Worm (Caenorhabditis elegans) whole organism, mixed stage, embryonic: Measurements from ENCODE around the gene Y53G8AR.8.

Source experiments
- M03D4.4 ChIP-seq: sonication (generic microtip); optimal IDR thresholded peaks from 2 replicates; lab custom pipeline; 2017; ENCODE audit warnings: mild to moderate bottlenecking, missing genetic modification characterization, missing compliant biosample characterization
- bed-3 ChIP-seq: fragments of 200-800 bp; sonication (Bioruptor generic); optimal IDR thresholded peaks from 3 replicates; lab custom pipeline; 2018; ENCODE audit warnings: mild to moderate bottlenecking, missing genetic modification characterization, moderate library complexity, missing compliant biosample characterization
- blmp-1 ChIP-seq: fragments of 150-350 bp; optimal IDR thresholded peaks from 2 replicates; lab custom pipeline; 2014; ENCODE audit warnings: missing biosample characterization, missing genetic modification characterization
- ceh-39 ChIP-seq: fragments of 150-350 bp; optimal IDR thresholded peaks from 2 replicates; lab custom pipeline; 2014; ENCODE audit warnings: missing biosample characterization, missing genetic modification characterization
- ceh-43 ChIP-seq: fragments of 200-800 bp; sonication (Bioruptor generic); optimal IDR thresholded peaks from 2 replicates; lab custom pipeline; 2018; ENCODE audit warnings: mild to moderate bottlenecking, missing genetic modification characterization, moderate library complexity, missing compliant biosample characterization
- ces-1 ChIP-seq: fragments of 150-350 bp; optimal IDR thresholded peaks from 2 replicates; lab custom pipeline; 2014; ENCODE audit warnings: missing biosample characterization, missing genetic modification reagents, missing genetic modification characterization
- cnd-1 ChIP-seq: fragments of 200-800 bp; sonication (Bioruptor generic); optimal IDR thresholded peaks from 2 replicates; lab custom pipeline; 2018; ENCODE audit warnings: mild to moderate bottlenecking, missing genetic modification characterization, missing compliant biosample characterization
- drap-1 ChIP-seq: fragments of 200-800 bp; sonication (Bioruptor generic); optimal IDR thresholded peaks from 3 replicates; lab custom pipeline; 2018; ENCODE audit warnings: mild to moderate bottlenecking, missing genetic modification characterization, missing compliant biosample characterization
- elt-1 ChIP-seq: sonication (generic microtip); optimal IDR thresholded peaks from 2 replicates; lab custom pipeline; 2017; ENCODE audit warnings: missing genetic modification characterization, mild to moderate bottlenecking, missing compliant biosample characterization, antibody characterized with exemption, moderate library complexity, borderline replicate concordance; ENCODE audit not compliant: insufficient read depth
- elt-3 ChIP-seq: fragments of 150-350 bp; optimal IDR thresholded peaks from 2 replicates; lab custom pipeline; 2014; ENCODE audit warnings: missing biosample characterization, missing genetic modification characterization
- flh-1 ChIP-seq: fragments of 200-800 bp; sonication (Bioruptor generic); optimal IDR thresholded peaks from 2 replicates; lab custom pipeline; 2018; ENCODE audit warnings: mild to moderate bottlenecking, missing genetic modification characterization, moderate library complexity, missing compliant biosample characterization
- ham-2 ChIP-seq: fragments of 200-800 bp; sonication (Bioruptor generic); optimal IDR thresholded peaks from 2 replicates; lab custom pipeline; 2018; ENCODE audit warnings: mild to moderate bottlenecking, missing genetic modification characterization, missing compliant biosample characterization
- hlh-1 ChIP-seq: fragments of 150-350 bp; optimal IDR thresholded peaks from 2 replicates; lab custom pipeline; 2014; ENCODE audit warnings: missing biosample characterization, missing genetic modification reagents, missing genetic modification characterization
- lin-13 ChIP-seq: fragments of 150-350 bp; optimal IDR thresholded peaks from 2 replicates; lab custom pipeline; 2014; ENCODE audit warnings: missing biosample characterization, missing genetic modification characterization
- lin-32 ChIP-seq: fragments of 200-800 bp; sonication (Bioruptor generic); optimal IDR thresholded peaks from 2 replicates; lab custom pipeline; 2018; ENCODE audit warnings: mild to moderate bottlenecking, missing genetic modification characterization, missing compliant biosample characterization
- lsy-2 ChIP-seq: fragments of 150-350 bp; optimal IDR thresholded peaks from 2 replicates; lab custom pipeline; 2014; ENCODE audit warnings: missing biosample characterization, missing genetic modification characterization
- mab-5 ChIP-seq: fragments of 150-350 bp; optimal IDR thresholded peaks from 2 replicates; lab custom pipeline; 2014; ENCODE audit warnings: missing biosample characterization, missing genetic modification characterization
- mep-1 ChIP-seq: fragments of 150-350 bp; optimal IDR thresholded peaks from 2 replicates; lab custom pipeline; 2017; ENCODE audit warnings: missing biosample characterization, missing genetic modification reagents, missing genetic modification characterization, inconsistent platforms
- mls-2 ChIP-seq: sonication (generic microtip); optimal IDR thresholded peaks from 2 replicates; lab custom pipeline; 2016; ENCODE audit warnings: mild to moderate bottlenecking, missing genetic modification characterization, moderate library complexity, missing compliant biosample characterization
- nhr-237 ChIP-seq: fragments of 150-350 bp; optimal IDR thresholded peaks from 2 replicates; lab custom pipeline; 2014; ENCODE audit warnings: missing biosample characterization, missing genetic modification characterization
- nhr-28 ChIP-seq: fragments of 150-350 bp; optimal IDR thresholded peaks from 2 replicates; lab custom pipeline; 2014; ENCODE audit warnings: missing biosample characterization, missing genetic modification characterization
- nhr-76 ChIP-seq: sonication (generic microtip); optimal IDR thresholded peaks from 2 replicates; lab custom pipeline; 2017; ENCODE audit warnings: missing biosample characterization, missing genetic modification characterization
- pha-4 ChIP-seq: fragments of 150-350 bp; optimal IDR thresholded peaks from 2 replicates; lab custom pipeline; 2018; ENCODE audit warnings: missing biosample characterization, missing genetic modification reagents, missing genetic modification characterization
- sem-2 ChIP-seq: fragments of 200-800 bp; sonication (Bioruptor generic); optimal IDR thresholded peaks from 2 replicates; lab custom pipeline; 2018; ENCODE audit warnings: mild to moderate bottlenecking, missing genetic modification characterization, missing compliant biosample characterization
- snpc-4 ChIP-seq: fragments of 150-350 bp; optimal IDR thresholded peaks from 2 replicates; lab custom pipeline; 2014; ENCODE audit warnings: missing biosample characterization, missing genetic modification characterization
- sptf-1 ChIP-seq: sonication (generic microtip); optimal IDR thresholded peaks from 2 replicates; lab custom pipeline; 2017; ENCODE audit warnings: mild to moderate bottlenecking, missing genetic modification characterization, moderate library complexity, missing compliant biosample characterization
- tbx-8 ChIP-seq: fragments of 200-800 bp; sonication (Bioruptor generic); optimal IDR thresholded peaks from 2 replicates; lab custom pipeline; 2018; ENCODE audit warnings: mild to moderate bottlenecking, missing genetic modification characterization, moderate library complexity, missing compliant biosample characterization
- unc-120 ChIP-seq: sonication (generic microtip); optimal IDR thresholded peaks from 2 replicates; lab custom pipeline; 2017; ENCODE audit warnings: missing genetic modification characterization, missing compliant biosample characterization; ENCODE audit not compliant: poor library complexity, severe bottlenecking
- unc-39 ChIP-seq: fragments of 150-350 bp; optimal IDR thresholded peaks from 2 replicates; lab custom pipeline; 2014; ENCODE audit warnings: missing biosample characterization, missing genetic modification characterization
- zip-8 ChIP-seq: fragments of 150-350 bp; optimal IDR thresholded peaks from 2 replicates; lab custom pipeline; 2014; ENCODE audit warnings: missing biosample characterization, missing genetic modification characterization
- ztf-11 ChIP-seq: fragments of 150-350 bp; optimal IDR thresholded peaks from 2 replicates; lab custom pipeline; 2014; ENCODE audit warnings: missing biosample characterization, missing genetic modification characterization

Gene Y53G8AR.8

ce11 chrIII:3258306-3258705, 35.8 kb downstream of the Y53G8AR.8 start, which contains the start of gene nspg-7.2:
TSS of gene nspg-7.2 (minus strand) at chrIII:3258406.
- TF ChIP-seq elt-1 (tag; lab: Kevin White, UChicago) (no peak), mep-1 (tag; lab: Kevin White, UChicago) (no peak), nhr-76 (no peak), nhr-237 (tag; lab: Kevin White, UChicago) (no peak), pha-4 (no peak), flh-1 (GFP tag; lab: Kevin White, UChicago) (no peak), snpc-4 (no peak), zip-8 (tag; lab: Kevin White, UChicago) (no peak), mab-5 (tag; lab: Kevin White, UChicago) (no peak), lin-13 (tag; lab: Kevin White, UChicago) (no peak), sem-2 (GFP tag; lab: Kevin White, UChicago) (no peak), ceh-39 (tag; lab: Kevin White, UChicago) (no peak), ztf-11 (tag; lab: Kevin White, UChicago) (no peak), lin-32 (GFP tag; lab: Kevin White, UChicago) (no peak), nhr-28 (tag; lab: Kevin White, UChicago) (no peak), sptf-1 (tag; lab: Kevin White, UChicago) (no peak), elt-3 (tag; lab: Kevin White, UChicago) (no peak), M03D4.4 (tag; lab: Kevin White, UChicago) (no peak), unc-120 (no peak), unc-39 (tag; lab: Kevin White, UChicago) (no peak)

DNA sequence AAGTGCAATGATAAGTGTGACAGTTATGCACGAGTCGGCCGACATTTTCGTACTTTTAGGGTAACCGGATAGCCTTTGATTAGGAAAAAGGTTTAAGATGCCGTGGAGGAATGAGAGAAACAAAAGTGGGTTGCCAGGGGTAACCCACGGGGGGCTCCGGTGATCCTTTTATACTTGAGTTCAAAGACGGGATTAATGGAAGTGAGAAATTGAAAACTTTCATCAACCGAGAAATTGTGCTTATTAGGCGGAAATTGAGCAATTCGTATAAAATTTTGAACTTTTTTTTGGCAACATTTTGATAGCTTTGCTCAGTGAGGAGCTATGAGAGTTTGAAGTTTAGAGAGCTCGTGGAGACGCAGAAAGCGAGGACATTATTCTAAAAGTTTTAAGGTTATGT, 38.6 kb downstream of the Y53G8AR.8 start, which contains the start of gene Y53G8AM.4:
TSS of gene Y53G8AM.4 (minus strand) at position 101 of the 400 bp plus-strand sequence.
- TF ChIP-seq mls-2 (tag; lab: Kevin White, UChicago) (no peak), nhr-76 (no peak), unc-39 (tag; lab: Kevin White, UChicago) (no peak), sptf-1 (tag; lab: Kevin White, UChicago) (no peak), elt-3 (tag; lab: Kevin White, UChicago) (no peak), hlh-1 (no peak), bed-3 (no peak), mab-5 (tag; lab: Kevin White, UChicago) (no peak), nhr-237 (tag; lab: Kevin White, UChicago) (no peak)

- no peak for TF ChIP-seq flh-1 (GFP tag; lab: Kevin White, UChicago)
- no peak for TF ChIP-seq mls-2 (tag; lab: Kevin White, UChicago)
- TF ChIP-seq zip-8 (tag; lab: Kevin White, UChicago) = no peak
- no peak for TF ChIP-seq elt-3 (tag; lab: Kevin White, UChicago)
- no peak for TF ChIP-seq lin-32 (GFP tag; lab: Kevin White, UChicago)
- no peak for TF ChIP-seq sem-2 (GFP tag; lab: Kevin White, UChicago)
- no peak for TF ChIP-seq pha-4
- TF ChIP-seq nhr-76 = no peak
- no peak for TF ChIP-seq snpc-4
- TF ChIP-seq hlh-1 = no peak
- no peak for TF ChIP-seq lin-13 (tag; lab: Kevin White, UChicago)
- no peak for TF ChIP-seq ces-1 (GFP tag; lab: Kevin White, UChicago)
- no peak for TF ChIP-seq ztf-11 (tag; lab: Kevin White, UChicago)
- TF ChIP-seq ham-2 (GFP tag; lab: Kevin White, UChicago) = no peak
- no peak for TF ChIP-seq cnd-1 (tag; lab: Kevin White, UChicago)
- no peak for TF ChIP-seq M03D4.4 (tag; lab: Kevin White, UChicago)
- TF ChIP-seq unc-120 = no peak
- TF ChIP-seq unc-39 (tag; lab: Kevin White, UChicago) = no peak
- no peak for TF ChIP-seq ceh-43 (GFP tag; lab: Kevin White, UChicago)
- no peak for TF ChIP-seq mab-5 (tag; lab: Kevin White, UChicago)
Observed at ce11 chrIII:3255023-3255422, 39.1 kb downstream of the Y53G8AR.8 start.

ce11 chrIII:3253736-3254135, 40.4 kb downstream of the Y53G8AR.8 start:
- TF ChIP-seq elt-1 (tag; lab: Kevin White, UChicago) = no peak
- TF ChIP-seq sem-2 (GFP tag; lab: Kevin White, UChicago) = no peak
- TF ChIP-seq ham-2 (GFP tag; lab: Kevin White, UChicago) = no peak

DNA sequence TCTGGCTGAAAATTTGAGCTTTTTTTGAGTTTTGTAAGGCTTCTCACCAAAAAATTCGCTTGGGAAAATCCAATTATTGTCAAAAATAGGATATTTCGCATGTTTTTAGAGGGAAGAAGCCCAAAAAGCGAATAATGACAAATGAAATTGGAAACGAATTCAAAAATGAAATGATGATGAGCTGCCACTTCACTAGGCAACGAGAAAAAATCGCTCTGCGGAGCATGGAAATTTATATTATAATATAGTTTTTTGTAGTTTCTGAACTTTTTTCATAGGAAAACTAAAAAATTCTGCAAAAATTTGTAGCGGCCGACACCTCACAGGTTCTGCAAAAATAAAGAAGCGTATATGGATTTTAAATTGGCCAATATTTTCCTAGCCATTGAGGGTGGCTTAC, 41.1 kb downstream of the Y53G8AR.8 start, which contains the start of gene Y53G8AL.3:
TSS of gene Y53G8AL.3 (minus strand) at position 101 of the 400 bp plus-strand sequence.
- TF ChIP-seq mls-2 (tag; lab: Kevin White, UChicago) (no peak), mab-5 (tag; lab: Kevin White, UChicago) (no peak), snpc-4 (no peak), elt-3 (tag; lab: Kevin White, UChicago) (no peak), lsy-2 (tag; lab: Kevin White, UChicago) (no peak), tbx-8 (GFP tag; lab: Kevin White, UChicago) (no peak), cnd-1 (tag; lab: Kevin White, UChicago) (no peak), zip-8 (tag; lab: Kevin White, UChicago) (no peak), unc-120 (no peak), blmp-1 (no peak), flh-1 (GFP tag; lab: Kevin White, UChicago) (no peak), nhr-237 (tag; lab: Kevin White, UChicago) (no peak), ceh-39 (tag; lab: Kevin White, UChicago) (no peak), drap-1 (GFP tag; lab: Kevin White, UChicago) (no peak), sptf-1 (tag; lab: Kevin White, UChicago) (no peak)
